Fruit fly (Drosophila melanogaster): ENCODE data around the gene CG31715.

The CG31715 gene

dm6 chr2L:10333091-10333991, 8.1 kb upstream of the CG31715 start, which contains the start of gene GATAd (continued):
- TF ChIP-seq Hey (tag; optimal IDR thresholded peaks at IDR 0.05): no peak
- no peak for TF ChIP-seq Asciz (GFP tag; optimal IDR thresholded peaks at IDR 0.05)
- no peak for TF ChIP-seq CG8359 (GFP tag; optimal IDR thresholded peaks at IDR 0.05; ENCODE audit: borderline replicate concordance)
- no peak for TF ChIP-seq CG3726 (GFP tag; IDR thresholded peaks at IDR 0.05)
- no peak for TF ChIP-seq B-H1 (GFP tag; IDR thresholded peaks at IDR 0.05)
- peak; percentile 46 for TF ChIP-seq CG8924 (tag; optimal IDR thresholded peaks at IDR 0.05)
- no peak for TF ChIP-seq bowl (GFP tag; IDR thresholded peaks at IDR 0.05)
- no peak for TF ChIP-seq CG6272 (GFP tag; IDR thresholded peaks at IDR 0.05)
- peak; percentile 2 for TF ChIP-seq D19A (tag; optimal IDR thresholded peaks at IDR 0.05)
- no peak for TF ChIP-seq ab (GFP tag; optimal IDR thresholded peaks at IDR 0.05)
- no peak for TF ChIP-seq Mes4 (GFP tag; optimal IDR thresholded peaks at IDR 0.05)
- TF ChIP-seq Poxn (GFP tag; IDR thresholded peaks at IDR 0.05): no peak
- TF ChIP-seq CG31224 (GFP tag; IDR thresholded peaks at IDR 0.05): no peak
- TF ChIP-seq Nf-YC (tag; optimal IDR thresholded peaks at IDR 0.05): peak; percentile 38
- peak; percentile 74; the same call in 1 of the 4 replicates for TF ChIP-seq chinmo (GFP tag; IDR thresholded peaks at IDR 0.05; ENCODE audit: partially characterized antibody)
- TF ChIP-seq dati (GFP tag; IDR thresholded peaks at IDR 0.05): no peak
- TF ChIP-seq zen (tag; optimal IDR thresholded peaks at IDR 0.05): peak; percentile 23
- TF ChIP-seq wor (GFP tag; IDR thresholded peaks at IDR 0.05): no peak
- TF ChIP-seq fd96Cb (tag; optimal IDR thresholded peaks at IDR 0.05): no peak
- TF ChIP-seq ken (GFP tag; IDR thresholded peaks at IDR 0.05): no peak
- no peak for TF ChIP-seq CG10462 (GFP tag; optimal IDR thresholded peaks at IDR 0.05)
- no peak for TF ChIP-seq sr (GFP tag; IDR thresholded peaks at IDR 0.05)
- no peak for TF ChIP-seq Dip2 (GFP tag; IDR thresholded peaks at IDR 0.05)
- TF ChIP-seq CG1832 (GFP tag; optimal IDR thresholded peaks at IDR 0.05): no peak
- no peak for TF ChIP-seq sob (GFP tag; IDR thresholded peaks at IDR 0.05)
- no peak for TF ChIP-seq z (GFP tag; IDR thresholded peaks at IDR 0.05)
- TF ChIP-seq CG4617 (GFP tag; optimal IDR thresholded peaks at IDR 0.05; ENCODE audit: borderline replicate concordance): peak; percentile 77
- TF ChIP-seq Gsc (GFP tag; IDR thresholded peaks at IDR 0.05): no peak
- peak; percentile 64 for TF ChIP-seq CG15479 (GFP tag; optimal IDR thresholded peaks at IDR 0.05)
- TF ChIP-seq mam (GFP tag; optimal IDR thresholded peaks at IDR 0.05): peak; percentile 14
- no peak for TF ChIP-seq mld (GFP tag; IDR thresholded peaks at IDR 0.05; ENCODE audit: partially characterized antibody)
- peak; percentile 67 for TF ChIP-seq sens (GFP tag)
- peak in 1 of 2 experiments; percentile 2 for TF ChIP-seq Pdp1 (GFP tag; optimal IDR thresholded peaks at IDR 0.05)
- peak; percentile 20; the same call in 1 of the 2 replicates for TF ChIP-seq inv (GFP tag; IDR thresholded peaks at IDR 0.05; ENCODE audit: partially characterized antibody)
- no peak for TF ChIP-seq CG43689 (GFP tag; IDR thresholded peaks at IDR 0.05)
- TF ChIP-seq pum (GFP tag; optimal IDR thresholded peaks at IDR 0.05): no peak
- TF ChIP-seq CG12744 (GFP tag; optimal IDR thresholded peaks at IDR 0.05): no peak
- TF ChIP-seq sens-2 (GFP tag; IDR thresholded peaks at IDR 0.05): no peak
- TF ChIP-seq CG15073 (GFP tag; optimal IDR thresholded peaks at IDR 0.05): no peak
- no peak for TF ChIP-seq esg (GFP tag; conservative IDR thresholded peaks at IDR 0.05)
- peak; percentile 33 for TF ChIP-seq CG10267 (tag; optimal IDR thresholded peaks at IDR 0.05)
- TF ChIP-seq PHDP (tag; optimal IDR thresholded peaks at IDR 0.05): peak; percentile 19
- TF ChIP-seq CG12155 (GFP tag; optimal IDR thresholded peaks at IDR 0.05): no peak
- no peak for TF ChIP-seq Doc3 (GFP tag; IDR thresholded peaks at IDR 0.05; ENCODE audit: partially characterized antibody)
- no peak for TF ChIP-seq cato (GFP tag; optimal IDR thresholded peaks at IDR 0.05; ENCODE audit: borderline replicate concordance)
- no peak for TF ChIP-seq eyg (GFP tag; optimal IDR thresholded peaks at IDR 0.05)
- TF ChIP-seq CG7928 (GFP tag; optimal IDR thresholded peaks at IDR 0.05): peak; percentile 88
- no peak for TF ChIP-seq slbo (GFP tag; IDR thresholded peaks at IDR 0.05)
- TF ChIP-seq HLH54F (GFP tag; optimal IDR thresholded peaks at IDR 0.05): no peak
- no peak for TF ChIP-seq Deaf1 (tag; optimal IDR thresholded peaks at IDR 0.05)
